Worm (Caenorhabditis elegans) whole organism, L4 larva: Measurements from ENCODE around the gene K09F6.6.
A peak's percentile ranks its signal among the peaks of the same experiment; 100 is the strongest.

Source experiments
- F44E2.7 ChIP-seq: fragments of 200-800 bp; sonication (Bioruptor generic); IDR thresholded peaks from 2 replicates; pipeline ENCODE4 v2.1.2; 2022; ENCODE audit warnings: missing genetic modification characterization, missing compliant biosample characterization
- F49E8.2 ChIP-seq: sonication (generic microtip); optimal IDR thresholded peaks from 2 replicates; lab custom pipeline; 2016; ENCODE audit warnings: missing compliant biosample characterization, mild to moderate bottlenecking, missing genetic modification characterization, borderline replicate concordance
- T20F7.1 ChIP-seq: fragments of 200-800 bp; sonication (Bioruptor generic); optimal IDR thresholded peaks from 2 replicates; lab custom pipeline; 2018; ENCODE audit warnings: mild to moderate bottlenecking, missing genetic modification characterization, missing compliant biosample characterization
- T26A8.4 ChIP-seq: fragments of 200-800 bp; sonication (Bioruptor generic); IDR thresholded peaks from 2 replicates; pipeline ENCODE4 v1.3.6; 2022; ENCODE audit warnings: missing genetic modification characterization, missing compliant biosample characterization
- Y48G9A.11 ChIP-seq: fragments of 200-800 bp; sonication (Bioruptor generic); IDR thresholded peaks from 2 replicates; pipeline ENCODE4 v1.3.6; 2022; ENCODE audit warnings: missing genetic modification reagents, missing genetic modification characterization, missing compliant biosample characterization
- ZK337.2 ChIP-seq: fragments of 200-800 bp; sonication (Bioruptor generic); IDR thresholded peaks from 2 replicates; pipeline ENCODE4 v1.3.6; 2022; ENCODE audit warnings: missing genetic modification reagents, missing genetic modification characterization, missing compliant biosample characterization
- aha-1 ChIP-seq: fragments of 150-350 bp; peaks from one replicate; lab custom pipeline; 2014; ENCODE audit warnings: missing biosample characterization, missing genetic modification characterization
- arid-1 ChIP-seq: fragments of 200-800 bp; sonication (Bioruptor generic); conservative IDR thresholded peaks from 2 replicates; pipeline ENCODE4 v1.3.6; 2022; ENCODE audit warnings: missing genetic modification reagents, missing genetic modification characterization, missing compliant biosample characterization
- attf-4 ChIP-seq: sonication (generic microtip); optimal IDR thresholded peaks from 3 replicates; lab custom pipeline; 2017; ENCODE audit warnings: missing biosample characterization, missing genetic modification characterization
- daf-16 ChIP-seq, 3 experiments: sonication (generic microtip); optimal IDR thresholded peaks; 2 replicates each; lab custom pipeline; 2016 to 2017; ENCODE audit warnings: missing genetic modification characterization in 3 of 3, missing genetic modification reagents in 3 of 3, mild to moderate bottlenecking in 2 of 3, missing compliant biosample characterization in 2 of 3, missing biosample characterization in 1 of 3, moderate library complexity in 1 of 3
- dmd-6 ChIP-seq: fragments of 200-800 bp; sonication (Bioruptor generic); IDR thresholded peaks from 2 replicates; pipeline ENCODE4 v1.3.6; 2022; ENCODE audit warnings: missing genetic modification reagents, missing genetic modification characterization, missing compliant biosample characterization
- dmd-8 ChIP-seq: fragments of 200-800 bp; sonication (Bioruptor generic); IDR thresholded peaks from 2 replicates; pipeline ENCODE4 v1.3.6; 2022; ENCODE audit warnings: missing genetic modification characterization, missing compliant biosample characterization
- egl-27 ChIP-seq: sonication (generic microtip); optimal IDR thresholded peaks from 3 replicates; lab custom pipeline; 2017; ENCODE audit warnings: missing biosample characterization, missing genetic modification reagents, missing genetic modification characterization
- hlh-11 ChIP-seq: fragments of 200-800 bp; sonication (Bioruptor generic); optimal IDR thresholded peaks from 2 replicates; lab custom pipeline; 2018; ENCODE audit warnings: mild to moderate bottlenecking, missing genetic modification characterization, missing compliant biosample characterization
- lin-1 ChIP-seq: fragments of 200-800 bp; sonication (Bioruptor generic); IDR thresholded peaks from 2 replicates; pipeline ENCODE4 v1.3.6; 2022; ENCODE audit warnings: missing genetic modification reagents, missing genetic modification characterization, missing compliant biosample characterization
- lin-13 ChIP-seq: fragments of 150-350 bp; optimal IDR thresholded peaks from 2 replicates; lab custom pipeline; 2014; ENCODE audit warnings: missing biosample characterization, missing genetic modification reagents, missing genetic modification characterization
- lin-15B ChIP-seq: fragments of 150-350 bp; sonication (generic microtip); optimal IDR thresholded peaks from 3 replicates; lab custom pipeline; 2014; ENCODE audit warnings: missing biosample characterization, missing genetic modification characterization
- nhr-102 ChIP-seq: sonication (generic microtip); optimal IDR thresholded peaks from 2 replicates; lab custom pipeline; 2016; ENCODE audit warnings: mild to moderate bottlenecking, missing genetic modification characterization, moderate library complexity, missing compliant biosample characterization
- nhr-28 ChIP-seq: fragments of 150-350 bp; optimal IDR thresholded peaks from 2 replicates; lab custom pipeline; 2014; ENCODE audit warnings: missing biosample characterization, missing genetic modification characterization
- nhr-42 ChIP-seq: fragments of 200-800 bp; sonication (Bioruptor generic); IDR thresholded peaks from 2 replicates; pipeline ENCODE4 v1.3.6; 2022; ENCODE audit warnings: missing genetic modification characterization, missing compliant biosample characterization
- php-3 ChIP-seq: fragments of 200-800 bp; sonication (Bioruptor generic); IDR thresholded peaks from 2 replicates; pipeline ENCODE4 v1.3.6; 2022; ENCODE audit warnings: missing genetic modification reagents, missing genetic modification characterization, missing compliant biosample characterization
- pqm-1 ChIP-seq: sonication (generic microtip); optimal IDR thresholded peaks from 2 replicates; lab custom pipeline; 2017; ENCODE audit warnings: missing biosample characterization, missing genetic modification characterization
- rbr-2 ChIP-seq: sonication (generic microtip); optimal IDR thresholded peaks from 2 replicates; lab custom pipeline; 2016; ENCODE audit warnings: missing genotype, missing genetic modification characterization, missing compliant biosample characterization
- sdz-12 ChIP-seq: fragments of 200-800 bp; sonication (Bioruptor generic); optimal IDR thresholded peaks from 2 replicates; lab custom pipeline; 2018; ENCODE audit warnings: mild to moderate bottlenecking, missing genetic modification characterization, missing compliant biosample characterization
- spr-1 ChIP-seq: sonication (generic microtip); optimal IDR thresholded peaks from 2 replicates; lab custom pipeline; 2016; ENCODE audit warnings: mild to moderate bottlenecking, missing genetic modification characterization, missing compliant biosample characterization
- unc-39 ChIP-seq: sonication (generic microtip); optimal IDR thresholded peaks from 2 replicates; lab custom pipeline; 2017; ENCODE audit warnings: missing biosample characterization, missing genetic modification characterization
- unc-62 ChIP-seq, 3 experiments: fragments of 150-350 bp in 1 of 3; sonication (generic microtip); optimal IDR thresholded peaks in 2 of 3; peaks in 1 of 3; 1 replicate in 1 of 3; 2 replicates in 2 of 3; lab custom pipeline; 2014 to 2017; ENCODE audit warnings: missing biosample characterization in 3 of 3, missing genetic modification characterization in 3 of 3, missing genetic modification reagents in 3 of 3, missing genotype in 1 of 3
- zfp-2 ChIP-seq: sonication (generic microtip); optimal IDR thresholded peaks from 2 replicates; lab custom pipeline; 2016; ENCODE audit warnings: mild to moderate bottlenecking, missing genetic modification characterization, missing compliant biosample characterization
- zip-11 ChIP-seq: fragments of 200-800 bp; sonication (Bioruptor generic); IDR thresholded peaks from 2 replicates; pipeline ENCODE4 v1.3.6; 2022; ENCODE audit warnings: missing genetic modification characterization, missing compliant biosample characterization

K09F6.6 gene

DNA sequence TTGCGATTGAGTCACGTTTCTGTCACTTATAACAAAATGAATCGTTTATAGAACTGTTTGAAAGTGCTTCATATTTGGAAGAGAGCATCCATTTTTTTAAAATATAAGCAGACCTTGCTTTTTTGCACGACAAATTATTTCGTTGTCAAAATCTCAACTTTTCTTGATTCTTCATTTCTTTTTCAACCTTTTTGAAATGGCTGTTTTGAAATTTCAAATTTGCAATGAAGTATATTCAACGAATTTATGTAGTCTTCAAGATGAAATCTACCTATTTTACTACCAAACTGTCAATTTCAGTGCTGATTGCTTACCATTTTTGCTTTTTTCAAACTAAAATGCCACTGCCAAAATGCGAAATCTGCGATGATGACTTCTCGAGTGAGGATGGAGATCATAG lies 27.6 kb upstream of the K09F6.6 start, which contains the start of gene B0281.3:
Gene B0281.3 (plus strand): TSS at position 301 of the 400 bp plus-strand sequence.
- TF ChIP-seq Y48G9A.11 (no peak), hlh-11 (tag; lab: Kevin White, UChicago) (no peak), unc-39 (tag; lab: Kevin White, UChicago) (no peak), T26A8.4 (GFP tag; lab: Robert Waterston, UW) (no peak), sdz-12 (no peak)

DNA sequence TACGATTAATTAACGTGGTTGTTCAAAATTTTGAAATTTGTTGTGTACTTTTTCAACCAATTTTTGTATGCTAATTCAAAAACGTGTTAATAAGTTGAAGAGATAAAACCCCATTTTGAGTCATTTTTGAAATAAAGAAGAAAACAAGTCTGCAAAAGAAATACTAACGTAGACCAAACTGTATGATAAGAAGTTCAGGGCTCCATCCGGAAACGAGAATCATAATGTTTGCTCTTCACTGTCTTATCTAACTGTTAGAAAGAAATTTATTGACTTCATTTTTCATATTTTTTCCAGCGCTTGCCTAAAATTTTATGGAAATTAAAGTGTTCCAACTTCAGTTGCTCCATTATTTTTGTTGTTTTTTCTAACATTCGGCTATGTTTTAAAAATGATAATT lies 26.4 kb upstream of the K09F6.6 start:
- TF ChIP-seq daf-16 (GFP tag; optimal IDR thresholded peaks at IDR 0.05; lab: Kevin White, UChicago) (no peak), daf-16 (tag; optimal IDR thresholded peaks at IDR 0.05; lab: Kevin White, UChicago) (peak; percentile 52), aha-1 (tag; lab: Kevin White, UChicago) (peak; percentile 10), pqm-1 (peak; percentile 93), dmd-6 (GFP tag; lab: Robert Waterston, UW) (peak; percentile 10; the same call in 1 of the 2 replicates), nhr-28 (tag; lab: Kevin White, UChicago) (peak; percentile 61), lin-15B (tag; lab: Kevin White, UChicago) (no peak), lin-1 (peak; percentile 26; the same call in 1 of the 2 replicates), attf-4 (tag; lab: Kevin White, UChicago) (no peak)

DNA sequence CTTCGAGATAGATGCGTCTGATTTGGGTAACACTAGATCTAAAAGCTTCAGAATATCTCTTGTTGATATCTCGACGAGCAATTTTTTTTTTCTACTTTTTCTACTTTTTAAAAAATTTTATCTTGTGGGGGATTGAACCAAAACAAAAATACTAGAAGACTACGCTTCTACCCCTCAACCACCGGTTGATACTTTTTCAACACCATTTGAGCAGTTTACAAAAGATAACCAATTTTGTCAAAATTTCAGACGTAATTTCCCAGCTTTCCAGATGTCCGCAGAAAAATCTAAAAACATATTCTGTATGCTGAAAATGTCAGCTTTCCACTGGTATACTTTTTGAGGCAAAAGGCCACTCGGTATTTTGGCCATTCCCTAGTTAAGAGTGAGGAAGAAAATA lies 25.5 kb upstream of the K09F6.6 start:
- TF ChIP-seq aha-1 (tag; lab: Kevin White, UChicago) (peak; percentile 23), php-3 (GFP tag; lab: Robert Waterston, UW) (no peak), dmd-8 (no peak)

- TF ChIP-seq dmd-8 = no peak
- TF ChIP-seq F44E2.7 (GFP tag; lab: Robert Waterston, UW) = no peak
- TF ChIP-seq zfp-2 (tag; lab: Kevin White, UChicago) = no peak
Observed at ce11 chrII:2302330-2302729, 23.2 kb upstream of the K09F6.6 start, which contains the start of gene B0281.6. Gene B0281.6, minus strand, starts transcription at chrII:2302430.

ce11 chrII:2300861-2301260 lies 21.8 kb upstream of the K09F6.6 start, which contains the start of gene B0281.5:
Gene B0281.5, minus strand, starts transcription at chrII:2300961.
- peak; percentile 29 for TF ChIP-seq aha-1 (tag; lab: Kevin White, UChicago)
- no peak for TF ChIP-seq arid-1 (GFP tag; lab: Robert Waterston, UW)
- TF ChIP-seq nhr-28 (tag; lab: Kevin White, UChicago) = no peak
- no peak for TF ChIP-seq T26A8.4 (GFP tag; lab: Robert Waterston, UW)

ce11 chrII:2298742-2299141 lies 19.6 kb upstream of the K09F6.6 start, which contains the start of gene B0281.4:
Gene B0281.4, minus strand, starts transcription at chrII:2298842.
- TF ChIP-seq egl-27 (tag; lab: Kevin White, UChicago) (no peak), rbr-2 (no peak), nhr-42 (GFP tag; lab: Robert Waterston, UW) (no peak), spr-1 (tag; lab: Kevin White, UChicago) (no peak), nhr-102 (tag; lab: Kevin White, UChicago) (no peak), ZK337.2 (GFP tag; lab: Robert Waterston, UW) (no peak), T20F7.1 (GFP tag; lab: Kevin White, UChicago) (no peak), lin-13 (no peak), unc-39 (tag; lab: Kevin White, UChicago) (no peak), F49E8.2 (tag; lab: Kevin White, UChicago) (no peak)

ce11 chrII:2295817-2296315 lies 16.8 kb upstream of the K09F6.6 start, which contains the start of gene fbxc-25:
Gene fbxc-25, minus strand, starts transcription at chrII:2296265.
- TF ChIP-seq unc-62 (GFP tag; optimal IDR thresholded peaks at IDR 0.05 in 1 of 2; lab: Kevin White, UChicago) (peak in 1 of 2 experiments; percentile 65), unc-62 (tag; optimal IDR thresholded peaks at IDR 0.05; lab: Kevin White, UChicago) (no peak), zip-11 (GFP tag; lab: Robert Waterston, UW) (no peak), aha-1 (tag; lab: Kevin White, UChicago) (peak; percentile 91)
